Fruit fly (Drosophila melanogaster): ENCODE data around the gene CG33766.

dm6 chr3L:22605637-22606419 lies 39.6 kb upstream of the CG33766 start, which contains the start of gene ND-B14.5AL:
- TF ChIP-seq CG8478 (optimal IDR thresholded peaks at IDR 0.05) = no peak
- no peak for TF ChIP-seq CTCF (optimal IDR thresholded peaks at IDR 0.05)

All from S2 (cell line).